Fruit fly (Drosophila melanogaster): ENCODE results near the gene TpnC73F.

TpnC73F gene

dm6 chr3L:17045431-17046238 is at the start of gene TpnC73F:
TpnC73F (plus strand) TSS chr3L:17046063.
- TF ChIP-seq CG17801 (GFP tag; optimal IDR thresholded peaks at IDR 0.05; ENCODE audit: partially characterized antibody): no peak

dm6 chr3L:17000289-17000688 is 45.6 kb upstream of the TpnC73F start:
- peak; percentile 33 for TF ChIP-seq CG17801 (GFP tag; optimal IDR thresholded peaks at IDR 0.05; ENCODE audit: partially characterized antibody)

dm6 chr3L:17001055-17001454 is 44.8 kb upstream of the TpnC73F start:
- TF ChIP-seq CG17801 (GFP tag; optimal IDR thresholded peaks at IDR 0.05; ENCODE audit: partially characterized antibody): no peak

DNA sequence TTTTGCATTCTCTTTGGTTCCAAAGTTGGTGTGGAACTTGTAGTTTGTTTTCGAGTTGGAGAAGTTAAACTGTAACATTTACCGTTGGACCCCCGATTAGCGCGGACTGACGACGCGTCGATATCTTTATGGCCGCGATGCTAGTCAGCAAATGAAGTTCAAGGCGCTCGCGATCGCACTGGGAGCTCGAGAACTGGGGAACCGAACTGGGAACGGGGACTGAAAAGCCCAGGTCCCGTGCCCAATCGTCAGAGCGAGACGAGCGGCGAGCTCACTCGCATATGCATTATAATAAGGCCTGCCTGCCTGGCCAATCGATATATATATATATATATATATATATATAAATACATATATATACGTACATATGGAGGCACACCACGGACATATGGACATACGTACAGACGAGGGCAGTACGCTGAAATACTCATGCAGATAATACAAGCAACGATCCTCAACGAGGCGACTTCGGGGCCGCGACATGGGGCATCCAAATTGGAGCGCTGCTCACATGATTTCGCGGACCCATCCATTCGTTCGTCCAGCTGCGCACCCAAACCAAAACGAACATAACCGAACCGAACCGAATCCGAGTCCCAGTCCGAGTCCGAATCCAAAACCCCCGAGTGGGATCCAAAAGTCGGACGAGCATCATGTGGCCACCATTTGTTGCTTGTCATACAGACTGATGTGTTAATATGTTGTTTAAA is 43.6 kb upstream of the TpnC73F start:
- no peak for TF ChIP-seq CG17801 (GFP tag; optimal IDR thresholded peaks at IDR 0.05; ENCODE audit: partially characterized antibody)

DNA sequence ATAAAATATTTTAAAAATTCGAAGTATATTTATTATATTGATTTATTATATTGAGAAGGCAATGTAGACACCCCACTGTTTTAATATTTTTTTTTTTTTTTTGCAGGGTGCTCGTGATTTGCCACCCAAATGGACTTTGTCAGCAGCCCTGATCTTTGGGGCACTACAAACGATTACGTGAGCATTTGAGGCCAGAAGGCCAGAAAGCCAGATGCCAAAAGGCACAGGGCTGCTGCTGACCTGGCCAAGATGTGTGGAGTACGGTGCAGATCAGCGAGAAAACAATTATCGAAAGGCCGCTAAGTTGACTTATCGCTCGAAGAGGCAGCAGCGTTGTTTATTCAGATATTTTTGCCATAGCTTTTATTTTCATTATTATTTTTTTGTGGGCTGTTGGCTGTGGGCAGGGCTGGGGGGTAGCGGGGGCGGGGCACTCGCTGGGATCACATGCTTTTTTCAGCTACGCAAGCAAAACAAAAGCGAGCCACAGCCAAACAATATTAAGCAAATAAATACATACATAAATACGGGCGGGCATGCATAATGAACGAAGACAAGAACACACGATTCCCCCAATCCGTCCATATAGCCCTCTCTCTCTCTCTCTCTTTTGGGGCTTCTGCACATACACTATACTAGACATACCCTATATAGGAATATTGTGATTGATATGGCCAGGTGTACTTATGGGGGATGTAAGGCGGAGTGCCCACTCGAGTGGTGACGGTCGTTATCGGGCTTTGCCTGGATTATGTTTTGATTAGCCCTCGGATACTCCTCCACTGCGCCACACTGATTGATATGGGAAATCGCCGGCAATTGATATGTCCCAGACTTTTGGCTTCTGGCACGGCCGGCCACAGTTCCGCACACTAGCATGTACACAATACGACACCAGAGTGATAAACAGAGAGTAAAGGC is 42.4 kb upstream of the TpnC73F start:
- TF ChIP-seq CG17801 (GFP tag; optimal IDR thresholded peaks at IDR 0.05; ENCODE audit: partially characterized antibody): peak; percentile 29

- no peak for TF ChIP-seq CG17801 (GFP tag; optimal IDR thresholded peaks at IDR 0.05; ENCODE audit: partially characterized antibody)
These were observed 41.6 kb upstream of the TpnC73F start for dm6 chr3L:17004218-17004759.

DNA sequence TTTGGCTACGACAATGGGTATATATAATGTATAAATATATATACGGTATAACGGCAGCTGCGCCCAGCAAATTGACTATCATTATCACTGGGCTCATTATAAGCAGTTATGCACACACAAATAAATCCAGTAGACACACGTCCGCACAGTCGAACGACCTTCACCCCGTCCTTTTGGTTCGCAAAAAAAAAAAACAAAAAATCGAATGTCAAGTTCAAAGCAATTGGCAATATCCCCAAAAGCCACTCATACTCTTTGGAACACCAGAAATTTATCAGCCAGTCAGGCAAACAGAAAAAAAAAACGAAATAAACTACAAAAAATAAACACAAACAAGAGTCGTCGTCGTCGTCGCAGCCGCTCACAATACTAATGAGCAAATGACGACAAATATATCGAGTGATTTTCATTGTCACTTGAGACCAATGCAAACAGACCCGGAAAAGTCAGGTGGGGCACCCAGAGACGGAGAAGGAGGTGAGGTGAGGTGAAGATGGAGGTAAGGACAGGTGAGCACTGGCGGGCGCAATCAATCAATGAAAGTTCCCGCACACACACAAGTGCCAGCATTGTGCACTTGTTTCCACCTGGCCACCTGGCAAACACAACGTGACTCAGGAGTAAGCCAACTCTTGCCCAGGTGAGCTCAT is 41.0 kb upstream of the TpnC73F start:
- TF ChIP-seq CG17801 (GFP tag; optimal IDR thresholded peaks at IDR 0.05; ENCODE audit: partially characterized antibody): no peak

DNA sequence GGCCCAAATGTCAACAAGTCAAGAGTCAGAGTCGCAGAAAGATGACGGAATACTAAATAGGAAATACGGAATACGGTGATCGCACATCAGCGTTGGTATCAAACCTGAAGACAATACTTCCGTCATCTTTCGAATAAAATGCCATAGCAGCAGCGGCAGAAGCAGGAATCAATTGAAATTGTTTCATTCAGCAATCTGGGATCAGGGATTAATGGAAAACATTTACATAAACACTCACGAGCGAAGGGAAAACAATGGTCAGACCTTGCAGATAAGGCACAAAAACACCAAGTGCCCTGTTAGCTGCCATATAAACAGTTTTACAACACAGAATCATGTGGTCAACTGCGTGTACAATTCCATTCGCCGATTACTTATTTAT is 40.5 kb upstream of the TpnC73F start:
- TF ChIP-seq CG17801 (GFP tag; optimal IDR thresholded peaks at IDR 0.05; ENCODE audit: partially characterized antibody): no peak

DNA sequence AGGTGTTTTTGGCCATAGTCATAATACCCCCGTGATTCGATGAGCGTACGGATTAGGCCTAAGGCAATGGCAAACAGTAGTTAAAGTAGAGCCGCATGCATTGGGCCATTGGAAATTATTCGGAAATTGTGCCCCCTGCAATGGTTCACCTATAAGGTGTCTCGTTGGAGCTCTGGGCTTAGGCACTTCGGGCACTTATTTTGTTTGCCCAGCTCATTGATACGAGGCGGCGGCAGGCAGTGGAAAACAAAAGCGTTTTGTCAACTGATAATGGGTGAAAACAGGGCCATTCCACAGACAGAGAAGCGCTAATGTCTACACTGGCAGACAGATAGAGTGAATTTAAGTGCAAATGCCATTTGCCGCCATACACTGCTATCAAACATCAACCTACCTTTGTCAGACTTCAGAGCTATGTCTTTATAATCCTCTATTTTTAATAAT is 39.6 kb upstream of the TpnC73F start:
- TF ChIP-seq CG17801 (GFP tag; optimal IDR thresholded peaks at IDR 0.05; ENCODE audit: partially characterized antibody): no peak

dm6 chr3L:17007041-17007471 is 38.8 kb upstream of the TpnC73F start:
- TF ChIP-seq CG17801 (GFP tag; optimal IDR thresholded peaks at IDR 0.05; ENCODE audit: partially characterized antibody): peak; percentile 15

DNA sequence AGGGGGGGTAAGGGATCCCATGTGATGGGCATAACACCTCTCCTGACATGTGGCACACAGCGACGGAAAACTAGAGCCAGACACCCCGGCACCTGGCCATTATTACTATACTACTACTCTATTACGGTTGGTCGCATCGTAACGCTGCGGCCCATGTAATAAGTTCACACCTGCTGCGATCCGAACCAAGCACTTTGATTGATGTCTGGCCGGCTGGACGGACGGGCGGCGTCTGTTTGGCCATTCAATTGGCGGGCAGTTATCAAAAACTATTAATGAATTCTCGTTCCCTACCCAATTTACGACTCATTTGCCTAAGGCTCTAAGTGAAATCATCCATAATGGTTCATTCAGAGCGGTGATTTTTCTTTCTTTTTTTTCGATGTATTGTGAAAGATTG is 38.4 kb upstream of the TpnC73F start:
- no peak for TF ChIP-seq CG17801 (GFP tag; optimal IDR thresholded peaks at IDR 0.05; ENCODE audit: partially characterized antibody)

dm6 chr3L:17007945-17008344 is 37.9 kb upstream of the TpnC73F start:
- no peak for TF ChIP-seq CG17801 (GFP tag; optimal IDR thresholded peaks at IDR 0.05; ENCODE audit: partially characterized antibody)

DNA sequence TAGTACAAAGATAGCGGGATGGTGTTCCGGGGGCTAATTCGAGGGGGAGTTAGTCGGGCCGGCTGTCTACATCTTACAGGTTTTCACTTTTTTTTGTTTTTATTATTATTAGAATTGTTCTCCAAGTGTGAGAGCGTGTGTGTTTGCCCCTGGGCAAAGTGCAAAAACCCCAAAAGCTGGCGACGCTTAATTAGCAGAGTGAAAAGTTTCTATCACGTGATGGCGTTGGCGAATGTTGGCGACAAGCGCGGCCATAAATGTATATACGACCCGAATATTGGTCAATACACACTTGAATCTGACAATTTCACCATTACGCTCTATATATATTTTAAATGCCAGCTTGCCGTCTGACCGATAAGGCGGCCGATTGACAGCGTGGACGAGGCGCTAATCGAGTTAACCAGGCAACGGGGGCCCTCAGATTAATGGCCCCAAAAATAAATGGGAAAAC is 36.9 kb upstream of the TpnC73F start:
- TF ChIP-seq CG17801 (GFP tag; optimal IDR thresholded peaks at IDR 0.05; ENCODE audit: partially characterized antibody): no peak
